5 fruit fly cellular contexts compared by ENCODE assay signal in genomic region chr3R:27253136-27253920, dm6.
TF ChIP-seq lines count a peak whose summit lies in the region.

Gene pll, minus strand, starts transcription at chr3R:27253182.

- no peak for TF ChIP-seq CTCF in whole organism, embryonic (GFP tag; optimal IDR thresholded peaks at IDR 0.05; lab: Kevin White, UChicago)

TF ChIP-seq in whole organism, adult, 20 proteins besides CTCF, POLR2A, EP300 and RAD21 (continues in another document):
- TF ChIP-seq tj (GFP tag; optimal IDR thresholded peaks at IDR 0.05; lab: Kevin White, UChicago) (peak; percentile 48), CG7101 (tag; optimal IDR thresholded peaks at IDR 0.05; lab: Kevin White, UChicago) (peak; percentile 88), kay (GFP tag; lab: Kevin White, UChicago; ENCODE audit: borderline replicate concordance) (no peak), CG7045 (GFP tag; optimal IDR thresholded peaks at IDR 0.05; lab: Kevin White, UChicago) (peak; percentile 78), cnc (optimal IDR thresholded peaks at IDR 0.05; lab: Kevin White, UChicago) (no peak), Hr96 (GFP tag; optimal IDR thresholded peaks at IDR 0.05; lab: Kevin White, UChicago) (peak; percentile 80), CG11617 (GFP tag; optimal IDR thresholded peaks at IDR 0.05; lab: Kevin White, UChicago) (peak; percentile 83), ovo (GFP tag; optimal IDR thresholded peaks at IDR 0.05; lab: Kevin White, UChicago) (peak; percentile 32), toe (GFP tag; optimal IDR thresholded peaks at IDR 0.05; lab: Kevin White, UChicago) (peak; percentile 86), CG14711 (tag; optimal IDR thresholded peaks at IDR 0.05; lab: Kevin White, UChicago) (peak; percentile 82), CG12768 (GFP tag; optimal IDR thresholded peaks at IDR 0.05; lab: Kevin White, UChicago) (peak; percentile 55), bab1 (GFP tag; optimal IDR thresholded peaks at IDR 0.05; lab: Kevin White, UChicago) (peak; percentile 89), pad (GFP tag; optimal IDR thresholded peaks at IDR 0.05; lab: Kevin White, UChicago) (peak; percentile 51), Mnt (GFP tag; optimal IDR thresholded peaks at IDR 0.05; lab: Kevin White, UChicago) (peak; percentile 70), CG5204 (GFP tag; optimal IDR thresholded peaks at IDR 0.05; lab: Kevin White, UChicago) (peak; percentile 90), CG33017 (tag; optimal IDR thresholded peaks at IDR 0.05; lab: Kevin White, UChicago) (peak; percentile 83), CG1620 (GFP tag; optimal IDR thresholded peaks at IDR 0.05; lab: Kevin White, UChicago) (peak; percentile 83), cic (GFP tag; optimal IDR thresholded peaks at IDR 0.05; lab: Kevin White, UChicago) (peak; percentile 12)

TF ChIP-seq in whole organism, embryonic, 481 proteins besides CTCF, POLR2A, EP300 and RAD21 (continues in another document):
- TF ChIP-seq lab (GFP tag; optimal IDR thresholded peaks at IDR 0.05; lab: Kevin White, UChicago) (peak; percentile 86), sens-2 (GFP tag; IDR thresholded peaks at IDR 0.05; lab: Robert Waterston, UW) (peak; percentile 55; the same call in 1 of the 2 replicates), CG10565 (GFP tag; optimal IDR thresholded peaks at IDR 0.05; lab: Kevin White, UChicago) (peak; percentile 42), nom (GFP tag; optimal IDR thresholded peaks at IDR 0.05; lab: Kevin White, UChicago) (no peak), H2.0 (GFP tag; IDR thresholded peaks at IDR 0.05; lab: Robert Waterston, UW) (peak; percentile 84), CG14667 (GFP tag; IDR thresholded peaks at IDR 0.05; lab: Robert Waterston, UW) (peak; percentile 90), stc (GFP tag; IDR thresholded peaks at IDR 0.05; lab: Robert Waterston, UW) (peak; percentile 85), chm (GFP tag; IDR thresholded peaks at IDR 0.05; lab: Robert Waterston, UW) (peak; percentile 92), CG11456 (GFP tag; IDR thresholded peaks at IDR 0.05; lab: Robert Waterston, UW) (peak; percentile 95), CG16863 (GFP tag; optimal IDR thresholded peaks at IDR 0.05; lab: Kevin White, UChicago) (peak; percentile 61), CG8765 (GFP tag; IDR thresholded peaks at IDR 0.05; lab: Robert Waterston, UW) (peak; percentile 61; the same call in 1 of the 2 replicates), CG34224 (GFP tag; IDR thresholded peaks at IDR 0.05; lab: Robert Waterston, UW; ENCODE audit: partially characterized antibody) (no peak), Poxn (GFP tag; IDR thresholded peaks at IDR 0.05; lab: Robert Waterston, UW) (peak; percentile 68), HLH54F (GFP tag; optimal IDR thresholded peaks at IDR 0.05; lab: Kevin White, UChicago) (peak; percentile 68), phol (tag; optimal IDR thresholded peaks at IDR 0.05; lab: Kevin White, UChicago) (peak; percentile 84), CG6654 (GFP tag; optimal IDR thresholded peaks at IDR 0.05; lab: Kevin White, UChicago) (no peak), fd96Cb (tag; optimal IDR thresholded peaks at IDR 0.05; lab: Kevin White, UChicago) (peak; percentile 75), CG31224 (GFP tag; IDR thresholded peaks at IDR 0.05; lab: Robert Waterston, UW) (peak; percentile 84)

TF ChIP-seq in whole organism, prepupa, 60 proteins besides CTCF, POLR2A, EP300 and RAD21 (continues in another document):
- TF ChIP-seq salr (GFP tag; optimal IDR thresholded peaks at IDR 0.05; lab: Kevin White, UChicago): no peak
- TF ChIP-seq dsx (GFP tag; optimal IDR thresholded peaks at IDR 0.05; lab: Kevin White, UChicago; ENCODE audit: poor library complexity, severe bottlenecking): peak; percentile 65
- peak; percentile 92 for TF ChIP-seq Eip78C (GFP tag; lab: Kevin White, UChicago)
- TF ChIP-seq ss (GFP tag; optimal IDR thresholded peaks at IDR 0.05; lab: Kevin White, UChicago): no peak
- TF ChIP-seq CG15336 (GFP tag; IDR thresholded peaks at IDR 0.05; lab: Robert Waterston, UW): peak; percentile 80
- TF ChIP-seq Ets21C (GFP tag; optimal IDR thresholded peaks at IDR 0.05; lab: Kevin White, UChicago): no peak
- peak; percentile 65 for TF ChIP-seq CG10669 (GFP tag; optimal IDR thresholded peaks at IDR 0.05; lab: Kevin White, UChicago)
- peak; percentile 75 for TF ChIP-seq CG8119 (GFP tag; IDR thresholded peaks at IDR 0.05; lab: Robert Waterston, UW)
- peak; percentile 68 for TF ChIP-seq CG8632 (GFP tag; optimal IDR thresholded peaks at IDR 0.05; lab: Kevin White, UChicago)
- TF ChIP-seq Met (GFP tag; optimal IDR thresholded peaks at IDR 0.05; lab: Kevin White, UChicago): no peak
- TF ChIP-seq Ets96B (tag; optimal IDR thresholded peaks at IDR 0.05; lab: Kevin White, UChicago): peak; percentile 73
- no peak for TF ChIP-seq CG16779 (tag; optimal IDR thresholded peaks at IDR 0.05; lab: Kevin White, UChicago)
- TF ChIP-seq Hr4 (GFP tag; optimal IDR thresholded peaks at IDR 0.05; lab: Kevin White, UChicago): no peak
- no peak for TF ChIP-seq CG6854 (GFP tag; optimal IDR thresholded peaks at IDR 0.05; lab: Kevin White, UChicago)
- no peak for TF ChIP-seq Eip75B (GFP tag; optimal IDR thresholded peaks at IDR 0.05; lab: Kevin White, UChicago)
- peak; percentile 74 for TF ChIP-seq Gug (GFP tag; IDR thresholded peaks at IDR 0.05; lab: Robert Waterston, UW)
- peak; percentile 81 for TF ChIP-seq Hr39 (GFP tag; optimal IDR thresholded peaks at IDR 0.05; lab: Kevin White, UChicago)
- TF ChIP-seq CG10631 (GFP tag; optimal IDR thresholded peaks at IDR 0.05; lab: Kevin White, UChicago): no peak
- TF ChIP-seq Sox15 (GFP tag; optimal IDR thresholded peaks at IDR 0.05; lab: Kevin White, UChicago): peak; percentile 61
- no peak for TF ChIP-seq fd85E (GFP tag; optimal IDR thresholded peaks at IDR 0.05; lab: Kevin White, UChicago)

TF ChIP-seq in whole organism, pupa, 21 proteins besides CTCF, POLR2A, EP300 and RAD21:
- TF ChIP-seq CG4496 (GFP tag; IDR thresholded peaks at IDR 0.05; lab: Robert Waterston, UW) (peak; percentile 94), CG13204 (GFP tag; optimal IDR thresholded peaks at IDR 0.05; lab: Kevin White, UChicago) (no peak), Ets98B (GFP tag; IDR thresholded peaks at IDR 0.05; lab: Robert Waterston, UW) (peak; percentile 88), EcR (GFP tag; optimal IDR thresholded peaks at IDR 0.05; lab: Kevin White, UChicago) (peak; percentile 59), rn (GFP tag; IDR thresholded peaks at IDR 0.05; lab: Robert Waterston, UW) (peak; percentile 70; the same call in 1 of the 2 replicates), CG12605 (GFP tag; IDR thresholded peaks at IDR 0.05; lab: Robert Waterston, UW) (peak; percentile 90), CG15710 (tag; optimal IDR thresholded peaks at IDR 0.05; lab: Kevin White, UChicago) (peak; percentile 75), CG32121 (GFP tag; IDR thresholded peaks at IDR 0.05; lab: Robert Waterston, UW) (peak; percentile 85), CG8159 (tag; optimal IDR thresholded peaks at IDR 0.05; lab: Kevin White, UChicago) (peak; percentile 75), CG34367 (tag; optimal IDR thresholded peaks at IDR 0.05; lab: Kevin White, UChicago) (peak; percentile 71), fd96Ca (GFP tag; IDR thresholded peaks at IDR 0.05; lab: Robert Waterston, UW) (peak; percentile 79), CG8301 (tag; optimal IDR thresholded peaks at IDR 0.05; lab: Kevin White, UChicago) (peak; percentile 64), Pif1B (GFP tag; optimal IDR thresholded peaks at IDR 0.05; lab: Kevin White, UChicago) (no peak), Snoo (tag; optimal IDR thresholded peaks at IDR 0.05; lab: Kevin White, UChicago) (peak; percentile 72), CG10348 (GFP tag; IDR thresholded peaks at IDR 0.05; lab: Robert Waterston, UW) (0 out of 2 replicates have a peak, but pooled peaks have one; percentile 50), Pif1A (GFP tag; optimal IDR thresholded peaks at IDR 0.05; lab: Kevin White, UChicago) (no peak), CG17806 (tag; optimal IDR thresholded peaks at IDR 0.05; lab: Kevin White, UChicago) (peak; percentile 76), CG9948 (tag; optimal IDR thresholded peaks at IDR 0.05; lab: Kevin White, UChicago) (peak; percentile 64), D1 (tag; optimal IDR thresholded peaks at IDR 0.05; lab: Kevin White, UChicago) (no peak), gl (tag; optimal IDR thresholded peaks at IDR 0.05; lab: Kevin White, UChicago) (no peak), CG14655 (GFP tag; optimal IDR thresholded peaks at IDR 0.05; lab: Kevin White, UChicago) (no peak)

TF ChIP-seq in whole organism, wandering third instar larva, 38 proteins besides CTCF, POLR2A, EP300 and RAD21 (continues in another document):
- no peak for TF ChIP-seq CrebA (GFP tag; optimal IDR thresholded peaks at IDR 0.05; lab: Kevin White, UChicago; ENCODE audit: borderline replicate concordance)
- TF ChIP-seq h (GFP tag; optimal IDR thresholded peaks at IDR 0.05; lab: Kevin White, UChicago): peak; percentile 84
- TF ChIP-seq sv (GFP tag; optimal IDR thresholded peaks at IDR 0.05; lab: Kevin White, UChicago): peak; percentile 85
- no peak for TF ChIP-seq Hnf4 (GFP tag; optimal IDR thresholded peaks at IDR 0.05; lab: Kevin White, UChicago)
- TF ChIP-seq dl (GFP tag; optimal IDR thresholded peaks at IDR 0.05; lab: Kevin White, UChicago; ENCODE audit: insufficient read depth in 1 of 2, partially characterized antibody in 2 of 2): no peak
- TF ChIP-seq woc (GFP tag; optimal IDR thresholded peaks at IDR 0.05; lab: Kevin White, UChicago): no peak
- no peak for TF ChIP-seq fru (GFP tag; optimal IDR thresholded peaks at IDR 0.05; lab: Kevin White, UChicago)
- no peak for TF ChIP-seq Jra (GFP tag; optimal IDR thresholded peaks at IDR 0.05; lab: Kevin White, UChicago)
- no peak for TF ChIP-seq lola (GFP tag; optimal IDR thresholded peaks at IDR 0.05; lab: Kevin White, UChicago)
- peak in 1 of 2 experiments; percentile 88 for TF ChIP-seq foxo (GFP tag; optimal IDR thresholded peaks at IDR 0.05; lab: Kevin White, UChicago)
- no peak for TF ChIP-seq jim (GFP tag; optimal IDR thresholded peaks at IDR 0.05; lab: Kevin White, UChicago)
- TF ChIP-seq GATAd (GFP tag; optimal IDR thresholded peaks at IDR 0.05; lab: Kevin White, UChicago): peak; percentile 60
- peak; percentile 84 for TF ChIP-seq rgr (GFP tag; optimal IDR thresholded peaks at IDR 0.05; lab: Kevin White, UChicago)
- TF ChIP-seq Dfd (GFP tag; optimal IDR thresholded peaks at IDR 0.05; lab: Kevin White, UChicago): no peak
- TF ChIP-seq Rel (GFP tag; optimal IDR thresholded peaks at IDR 0.05; lab: Kevin White, UChicago): no peak
- peak; percentile 61 for TF ChIP-seq Rel (tag; optimal IDR thresholded peaks at IDR 0.05; lab: Kevin White, UChicago)
- peak; percentile 72 for TF ChIP-seq Sp1 (GFP tag; optimal IDR thresholded peaks at IDR 0.05; lab: Kevin White, UChicago)
- TF ChIP-seq Dif (GFP tag; optimal IDR thresholded peaks at IDR 0.05; lab: Kevin White, UChicago; ENCODE audit: partially characterized antibody): no peak
- peak; percentile 73 for TF ChIP-seq psq (GFP tag; optimal IDR thresholded peaks at IDR 0.05; lab: Kevin White, UChicago)
- TF ChIP-seq CG9705 (GFP tag; optimal IDR thresholded peaks at IDR 0.05; lab: Kevin White, UChicago): peak; percentile 74
- peak; percentile 91 for TF ChIP-seq Hr83 (GFP tag; optimal IDR thresholded peaks at IDR 0.05; lab: Kevin White, UChicago; ENCODE audit: poor library complexity, severe bottlenecking)
- TF ChIP-seq br (GFP tag; optimal IDR thresholded peaks at IDR 0.05; lab: Kevin White, UChicago): no peak
- TF ChIP-seq dsf (GFP tag; optimal IDR thresholded peaks at IDR 0.05; lab: Kevin White, UChicago; ENCODE audit: borderline replicate concordance): no peak
